Worm (Caenorhabditis elegans) whole organism, midembryonic: ENCODE measurements around the gene Y45F10C.6.

Experiments used
- T22C8.4 ChIP-seq: fragments of 200-800 bp; sonication (Bioruptor generic); IDR thresholded peaks from 2 replicates; pipeline ENCODE4 v1.3.6; 2022; ENCODE audit warnings: missing genetic modification characterization, missing compliant biosample characterization
- ref-1 ChIP-seq: fragments of 200-800 bp; sonication (Bioruptor generic); conservative IDR thresholded peaks from 2 replicates; pipeline ENCODE4 v1.3.6; 2022; ENCODE audit warnings: missing genetic modification reagents, missing genetic modification characterization, missing compliant biosample characterization
- tab-1 ChIP-seq: fragments of 200-800 bp; sonication (Bioruptor generic); IDR thresholded peaks from 2 replicates; pipeline ENCODE4 v1.3.6; 2022; ENCODE audit warnings: missing genetic modification characterization, missing compliant biosample characterization

ce11 chrIV:13664090-13664489, 12.0 kb downstream of the Y45F10C.6 start, which contains the start of gene Y45F10C.4:
- TF ChIP-seq T22C8.4 (no peak), tab-1 (no peak), ref-1 (no peak)
